Worm (Caenorhabditis elegans) whole organism, late embryonic: ENCODE data around the gene clec-48.

ENCODE experiments used
- K02D7.2 ChIP-seq: sonication (generic microtip); optimal IDR thresholded peaks from 2 replicates; lab custom pipeline; 2017; ENCODE audit warnings: mild to moderate bottlenecking, missing genetic modification characterization, missing compliant biosample characterization
- ama-1 ChIP-seq: fragments of 150-350 bp; optimal IDR thresholded peaks from 2 replicates; lab custom pipeline; 2014
- ceh-19 ChIP-seq: fragments of 200-800 bp; sonication (Bioruptor generic); optimal IDR thresholded peaks from 2 replicates; lab custom pipeline; 2018; ENCODE audit warnings: mild to moderate bottlenecking, missing genetic modification characterization, missing compliant biosample characterization
- ceh-48 ChIP-seq: sonication (generic microtip); optimal IDR thresholded peaks from 2 replicates; lab custom pipeline; 2016; ENCODE audit warnings: missing genetic modification characterization, inconsistent platforms, missing compliant biosample characterization
- elt-2 ChIP-seq: sonication (generic microtip); optimal IDR thresholded peaks from 2 replicates; lab custom pipeline; 2016; ENCODE audit warnings: missing genetic modification reagents, missing genetic modification characterization, missing compliant biosample characterization
- hlh-15 ChIP-seq: sonication (generic microtip); optimal IDR thresholded peaks from 2 replicates; lab custom pipeline; 2016; ENCODE audit warnings: missing genetic modification characterization, missing compliant biosample characterization
- mec-3 ChIP-seq: sonication (generic microtip); optimal IDR thresholded peaks from 2 replicates; lab custom pipeline; 2016; ENCODE audit warnings: borderline replicate concordance, missing genetic modification characterization, missing compliant biosample characterization
- nfya-1 ChIP-seq: sonication (generic microtip); optimal IDR thresholded peaks from 2 replicates; lab custom pipeline; 2017; ENCODE audit warnings: missing genetic modification characterization, mild to moderate bottlenecking, missing compliant biosample characterization, antibody characterized with exemption, moderate library complexity
- pha-4 ChIP-seq: fragments of 150-350 bp; optimal IDR thresholded peaks from 2 replicates; lab custom pipeline; 2018; ENCODE audit warnings: missing biosample characterization, missing genetic modification reagents, missing genetic modification characterization
- sox-4 ChIP-seq: sonication (generic microtip); optimal IDR thresholded peaks from 2 replicates; lab custom pipeline; 2017; ENCODE audit warnings: mild to moderate bottlenecking, missing genetic modification characterization, inconsistent platforms, missing compliant biosample characterization
- tbx-2 ChIP-seq: sonication (generic microtip); optimal IDR thresholded peaks from 2 replicates; lab custom pipeline; 2016; ENCODE audit warnings: missing genetic modification characterization, missing compliant biosample characterization
- unc-3 ChIP-seq, 2 experiments: fragments of 200-800 bp in 1 of 2; sonication (Bioruptor generic) in 1 of 2; sonication (generic microtip) in 1 of 2; conservative IDR thresholded peaks in 1 of 2; optimal IDR thresholded peaks in 1 of 2; 2 replicates each; pipeline versions ENCODE4 v1.3.6 to Lab custom; 2016 to 2022; ENCODE audit warnings: missing compliant biosample characterization in 2 of 2, missing genetic modification characterization in 2 of 2, missing genetic modification reagents in 1 of 2

DNA sequence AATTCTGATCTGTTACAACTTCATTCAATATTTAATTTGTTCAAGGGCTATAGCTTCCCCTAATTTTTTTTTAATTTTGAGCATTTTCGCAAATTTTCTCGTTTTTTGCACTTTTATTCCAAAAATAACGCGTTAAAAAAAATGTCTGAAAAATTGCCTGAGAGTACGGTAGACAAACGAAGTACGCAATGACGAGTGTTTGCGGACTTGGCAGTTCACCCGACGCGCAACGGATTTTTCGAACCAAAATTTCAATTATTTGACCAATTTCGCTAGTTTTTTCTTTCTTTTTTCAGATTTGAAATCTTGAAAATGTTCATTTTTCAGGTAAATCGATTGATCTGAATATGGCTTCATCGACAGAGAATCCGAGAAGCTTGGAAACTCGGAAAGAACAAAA, 30.6 kb upstream of the clec-48 start, which contains the start of gene fbxa-211:
- TF ChIP-seq tbx-2: no peak
- TF ChIP-seq pha-4 (tag; lab: Kevin White, UChicago): no peak
- no peak for TF ChIP-seq K02D7.2
- no peak for TF ChIP-seq ceh-19 (GFP tag; lab: Kevin White, UChicago)
- TF ChIP-seq ceh-48 (tag; lab: Kevin White, UChicago): no peak
- TF ChIP-seq elt-2 (tag; lab: Kevin White, UChicago): no peak
- no peak for TF ChIP-seq unc-3 (GFP tag; conservative IDR thresholded peaks at IDR 0.05; lab: Robert Waterston, UW)
- TF ChIP-seq unc-3 (tag; optimal IDR thresholded peaks at IDR 0.05; lab: Kevin White, UChicago): no peak
- TF ChIP-seq nfya-1 (tag; lab: Kevin White, UChicago): no peak
- no peak for TF ChIP-seq mec-3 (tag; lab: Kevin White, UChicago)
- no peak for TF ChIP-seq hlh-15 (tag; lab: Kevin White, UChicago)
- no peak for TF ChIP-seq ama-1
- no peak for TF ChIP-seq sox-4
